Fruit fly (Drosophila melanogaster) whole organism, wandering third instar larva: ENCODE data around the gene Tep1.

Source experiments
- Abd-B ChIP-seq: fragments of >200 bp; optimal IDR thresholded peaks from 2 replicates; lab custom pipeline; 2017; ENCODE audit warnings: missing biosample characterization, missing genetic modification characterization
- CG32264 ChIP-seq: fragments of 200-800 bp; sonication (Bioruptor generic); optimal IDR thresholded peaks from 2 replicates; lab custom pipeline; 2016; ENCODE audit warnings: missing biosample characterization, missing genetic modification characterization
- Dfd ChIP-seq: fragments of >200 bp; optimal IDR thresholded peaks from 2 replicates; lab custom pipeline; 2017; ENCODE audit warnings: missing biosample characterization, missing genetic modification characterization
- Hnf4 ChIP-seq: fragments of 200-800 bp; sonication (Bioruptor generic); optimal IDR thresholded peaks from 2 replicates; lab custom pipeline; 2016; ENCODE audit warnings: missing biosample characterization, mild to moderate bottlenecking, missing genetic modification characterization
- Mio ChIP-seq: sonication (Bioruptor generic); optimal IDR thresholded peaks from 2 replicates; lab custom pipeline; 2016; ENCODE audit warnings: missing biosample characterization, missing genetic modification characterization
- OdsH ChIP-seq: fragments of 200-800 bp; sonication (Bioruptor generic); optimal IDR thresholded peaks from 2 replicates; lab custom pipeline; 2016; ENCODE audit warnings: missing biosample characterization, mild to moderate bottlenecking, missing genetic modification characterization
- Vsx2 ChIP-seq: fragments of 200-300, 225-300 bp; sonication (Bioruptor generic); optimal IDR thresholded peaks from 2 replicates; lab custom pipeline; 2018; ENCODE audit warnings: missing biosample characterization, missing genetic modification characterization; ENCODE audit not compliant: partially characterized antibody
- foxo ChIP-seq, 2 experiments: fragments of 200-800 bp; sonication (Bioruptor generic); optimal IDR thresholded peaks; 2 replicates in 1 of 2; 3 replicates in 1 of 2; lab custom pipeline; 2016 to 2017; ENCODE audit warnings: missing biosample characterization in 2 of 2, missing genetic modification characterization in 2 of 2
- h ChIP-seq: fragments of 200-800 bp; sonication (Bioruptor generic); optimal IDR thresholded peaks from 3 replicates; lab custom pipeline; 2016; ENCODE audit warnings: missing biosample characterization, mild to moderate bottlenecking, missing genetic modification characterization
- psq ChIP-seq: fragments of 200-800 bp; sonication (Bioruptor generic); optimal IDR thresholded peaks from 3 replicates; lab custom pipeline; 2017; ENCODE audit warnings: missing biosample characterization, mild to moderate bottlenecking, missing genetic modification characterization, moderate library complexity
- usp ChIP-seq: fragments of >200 bp; optimal IDR thresholded peaks from 2 replicates; lab custom pipeline; 2017; ENCODE audit warnings: missing biosample characterization, missing genetic modification characterization

DNA sequence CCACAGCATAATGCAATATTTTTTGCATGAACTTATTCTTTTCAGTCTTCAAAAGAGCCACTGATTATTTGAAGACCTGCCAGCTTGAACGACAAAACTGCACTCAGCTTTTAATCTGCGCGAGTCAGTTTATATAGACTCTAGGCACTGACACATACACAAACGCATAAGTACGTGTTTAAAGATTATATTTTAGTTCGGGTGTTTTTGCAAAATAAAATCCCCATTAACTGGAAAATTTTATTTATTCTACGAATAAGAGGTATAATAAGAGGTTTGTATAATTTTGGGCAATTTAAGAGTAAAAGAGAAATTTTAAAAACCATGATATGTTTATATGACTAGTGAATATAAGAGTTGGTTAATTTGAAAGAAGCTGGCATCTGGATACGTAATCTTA is at the start of gene Tep1:
- TF ChIP-seq OdsH (GFP tag; lab: Kevin White, UChicago) (no peak), psq (GFP tag; lab: Kevin White, UChicago) (no peak), Mio (GFP tag; lab: Kevin White, UChicago) (no peak), CG32264 (GFP tag; lab: Kevin White, UChicago) (no peak), Dfd (GFP tag; lab: Kevin White, UChicago) (no peak), Hnf4 (GFP tag; lab: Kevin White, UChicago) (no peak), h (no peak), Abd-B (no peak), usp (GFP tag; lab: Kevin White, UChicago) (no peak), foxo (GFP tag; optimal IDR thresholded peaks at IDR 0.05; lab: Kevin White, UChicago) (no peak), Vsx2 (GFP tag; lab: Kevin White, UChicago) (no peak)
